Worm (Caenorhabditis elegans) whole organism, mixed stage, embryonic: ENCODE measurements around the gene srg-60.

Source experiments
- elt-3 ChIP-seq: fragments of 150-350 bp; optimal IDR thresholded peaks from 2 replicates; lab custom pipeline; 2014; ENCODE audit warnings: missing biosample characterization, missing genetic modification characterization
- lin-32 ChIP-seq: fragments of 200-800 bp; sonication (Bioruptor generic); optimal IDR thresholded peaks from 2 replicates; lab custom pipeline; 2018; ENCODE audit warnings: mild to moderate bottlenecking, missing genetic modification characterization, missing compliant biosample characterization
- mep-1 ChIP-seq: fragments of 150-350 bp; optimal IDR thresholded peaks from 2 replicates; lab custom pipeline; 2017; ENCODE audit warnings: missing biosample characterization, missing genetic modification reagents, missing genetic modification characterization, inconsistent platforms
- sem-2 ChIP-seq: fragments of 200-800 bp; sonication (Bioruptor generic); optimal IDR thresholded peaks from 2 replicates; lab custom pipeline; 2018; ENCODE audit warnings: mild to moderate bottlenecking, missing genetic modification characterization, missing compliant biosample characterization

ce11 chrV:2703299-2703698 is 19.2 kb downstream of the srg-60 start:
- TF ChIP-seq sem-2 = no peak
- no peak for TF ChIP-seq mep-1 (tag; lab: Kevin White, UChicago)
- TF ChIP-seq lin-32 = no peak
- TF ChIP-seq elt-3 = no peak
